Fruit fly (Drosophila melanogaster) whole organism, wandering third instar larva: ENCODE results near the gene DEF8.

Experiments used
- Abd-B ChIP-seq: fragments of >200 bp; optimal IDR thresholded peaks from 2 replicates; lab custom pipeline; 2017; ENCODE audit warnings: missing biosample characterization, missing genetic modification characterization
- CG32264 ChIP-seq: fragments of 200-800 bp; sonication (Bioruptor generic); optimal IDR thresholded peaks from 2 replicates; lab custom pipeline; 2016; ENCODE audit warnings: missing biosample characterization, missing genetic modification characterization
- CG9705 ChIP-seq: fragments of 200-800 bp; sonication (Bioruptor generic); optimal IDR thresholded peaks from 2 replicates; lab custom pipeline; 2018; ENCODE audit warnings: missing biosample characterization, mild to moderate bottlenecking, missing genetic modification characterization
- CrebA ChIP-seq: fragments of 200-800 bp; sonication (Bioruptor generic); optimal IDR thresholded peaks from 2 replicates; lab custom pipeline; 2016; ENCODE audit warnings: missing biosample characterization, mild to moderate bottlenecking, missing genetic modification characterization, borderline replicate concordance
- Dfd ChIP-seq: fragments of >200 bp; optimal IDR thresholded peaks from 2 replicates; lab custom pipeline; 2017; ENCODE audit warnings: missing biosample characterization, missing genetic modification characterization
- Dif ChIP-seq: fragments of 200-275, 200-300 bp; sonication (Bioruptor generic); optimal IDR thresholded peaks from 2 replicates; lab custom pipeline; 2018; ENCODE audit warnings: missing biosample characterization, missing genetic modification characterization; ENCODE audit not compliant: partially characterized antibody
- GATAd ChIP-seq: sonication (Bioruptor generic); optimal IDR thresholded peaks from 2 replicates; lab custom pipeline; 2016; ENCODE audit warnings: missing biosample characterization, missing genetic modification characterization
- HLH106 ChIP-seq: fragments of 200-800 bp; optimal IDR thresholded peaks from 3 replicates; lab custom pipeline; 2019; ENCODE audit warnings: missing biosample characterization, mild to moderate bottlenecking, missing genetic modification characterization, moderate library complexity
- Hnf4 ChIP-seq: fragments of 200-800 bp; sonication (Bioruptor generic); optimal IDR thresholded peaks from 2 replicates; lab custom pipeline; 2016; ENCODE audit warnings: missing biosample characterization, mild to moderate bottlenecking, missing genetic modification characterization
- Hr78 ChIP-seq: fragments of >200 bp; optimal IDR thresholded peaks from 2 replicates; lab custom pipeline; 2017; ENCODE audit warnings: missing biosample characterization, missing genetic modification characterization
- Hr83 ChIP-seq: fragments of 200-300 bp; sonication (Bioruptor generic); optimal IDR thresholded peaks from 2 replicates; lab custom pipeline; 2016; ENCODE audit warnings: missing biosample characterization, mild to moderate bottlenecking, missing genetic modification characterization, moderate library complexity; ENCODE audit not compliant: poor library complexity, severe bottlenecking
- Jra ChIP-seq: sonication (Bioruptor generic); optimal IDR thresholded peaks from 2 replicates; lab custom pipeline; 2016; ENCODE audit warnings: missing biosample characterization, missing genetic modification characterization
- Mio ChIP-seq: sonication (Bioruptor generic); optimal IDR thresholded peaks from 2 replicates; lab custom pipeline; 2016; ENCODE audit warnings: missing biosample characterization, missing genetic modification characterization
- Myc ChIP-seq: fragments of >200 bp; optimal IDR thresholded peaks from 2 replicates; lab custom pipeline; 2017
- N ChIP-seq: fragments of >200 bp; optimal IDR thresholded peaks from 2 replicates; lab custom pipeline; 2018; ENCODE audit warnings: missing biosample characterization, missing external identifiers, missing genetic modification characterization
- OdsH ChIP-seq: fragments of 200-800 bp; sonication (Bioruptor generic); optimal IDR thresholded peaks from 2 replicates; lab custom pipeline; 2016; ENCODE audit warnings: missing biosample characterization, mild to moderate bottlenecking, missing genetic modification characterization
- Rel ChIP-seq, 2 experiments: fragments of 200-800 bp; sonication (Bioruptor generic) in 1 of 2; optimal IDR thresholded peaks; 2 replicates in 1 of 2; 3 replicates in 1 of 2; lab custom pipeline; 2016 to 2019; ENCODE audit warnings: mild to moderate bottlenecking in 2 of 2, missing biosample characterization in 2 of 2, missing genetic modification characterization in 2 of 2, moderate library complexity in 1 of 2
- Sp1 ChIP-seq: fragments of 200-800 bp; sonication (Bioruptor generic); optimal IDR thresholded peaks from 3 replicates; lab custom pipeline; 2019; ENCODE audit warnings: missing biosample characterization, mild to moderate bottlenecking, missing genetic modification characterization, moderate library complexity
- Vsx2 ChIP-seq: fragments of 200-300, 225-300 bp; sonication (Bioruptor generic); optimal IDR thresholded peaks from 2 replicates; lab custom pipeline; 2018; ENCODE audit warnings: missing biosample characterization, missing genetic modification characterization; ENCODE audit not compliant: partially characterized antibody
- br ChIP-seq: fragments of 200-800 bp; sonication (Bioruptor generic); optimal IDR thresholded peaks from 2 replicates; lab custom pipeline; 2016; ENCODE audit warnings: missing biosample characterization, missing genetic modification characterization
- brk ChIP-seq: fragments of 200-800 bp; sonication (Bioruptor generic); optimal IDR thresholded peaks from 2 replicates; lab custom pipeline; 2016; ENCODE audit warnings: missing biosample characterization, mild to moderate bottlenecking, missing genetic modification characterization
- dl ChIP-seq, 2 experiments: fragments of 175-275, 200-275 bp in 1 of 2; fragments of 200-275 bp in 1 of 2; sonication (Bioruptor generic); optimal IDR thresholded peaks; lab custom pipeline; 2018; ENCODE audit warnings: mild to moderate bottlenecking in 2 of 2, missing biosample characterization in 2 of 2, missing genetic modification characterization in 2 of 2, moderate library complexity in 2 of 2; ENCODE audit not compliant: partially characterized antibody in 2 of 2, insufficient read depth in 1 of 2
- dmrt93B ChIP-seq: fragments of 200-800 bp; sonication (Bioruptor generic); optimal IDR thresholded peaks from 2 replicates; lab custom pipeline; 2018; ENCODE audit warnings: missing biosample characterization, mild to moderate bottlenecking, missing genetic modification characterization
- dsf ChIP-seq: sonication (Bioruptor generic); optimal IDR thresholded peaks from 2 replicates; lab custom pipeline; 2016; ENCODE audit warnings: missing biosample characterization, missing genetic modification characterization, borderline replicate concordance
- ey ChIP-seq: fragments of 200-800 bp; sonication (Bioruptor generic); optimal IDR thresholded peaks from 2 replicates; lab custom pipeline; 2016; ENCODE audit warnings: missing biosample characterization, missing genetic modification characterization
- foxo ChIP-seq, 2 experiments: fragments of 200-800 bp; sonication (Bioruptor generic); optimal IDR thresholded peaks; 2 replicates in 1 of 2; 3 replicates in 1 of 2; lab custom pipeline; 2016 to 2017; ENCODE audit warnings: missing biosample characterization in 2 of 2, missing genetic modification characterization in 2 of 2
- fru ChIP-seq: fragments of 200-800 bp; sonication (Bioruptor generic); optimal IDR thresholded peaks from 3 replicates; lab custom pipeline; 2016; ENCODE audit warnings: missing biosample characterization, mild to moderate bottlenecking, missing genetic modification characterization
- h ChIP-seq: fragments of 200-800 bp; sonication (Bioruptor generic); optimal IDR thresholded peaks from 3 replicates; lab custom pipeline; 2016; ENCODE audit warnings: missing biosample characterization, mild to moderate bottlenecking, missing genetic modification characterization
- jim ChIP-seq: fragments of 175-275, 200-325 bp; sonication (Bioruptor generic); optimal IDR thresholded peaks from 2 replicates; lab custom pipeline; 2016; ENCODE audit warnings: missing biosample characterization, mild to moderate bottlenecking, missing genetic modification characterization
- lola ChIP-seq: fragments of >200 bp; optimal IDR thresholded peaks from 2 replicates; lab custom pipeline; 2017; ENCODE audit warnings: missing biosample characterization, missing genetic modification characterization
- pan ChIP-seq: fragments of >200 bp; optimal IDR thresholded peaks from 2 replicates; lab custom pipeline; 2017
- psq ChIP-seq: fragments of 200-800 bp; sonication (Bioruptor generic); optimal IDR thresholded peaks from 3 replicates; lab custom pipeline; 2017; ENCODE audit warnings: missing biosample characterization, mild to moderate bottlenecking, missing genetic modification characterization, moderate library complexity
- rgr ChIP-seq: fragments of 200-800 bp; sonication (Bioruptor generic); optimal IDR thresholded peaks from 3 replicates; lab custom pipeline; 2016; ENCODE audit warnings: missing biosample characterization, mild to moderate bottlenecking, missing genetic modification characterization
- sage ChIP-seq: fragments of 200-800 bp; sonication (Bioruptor generic); optimal IDR thresholded peaks from 2 replicates; lab custom pipeline; 2016; ENCODE audit warnings: missing biosample characterization, mild to moderate bottlenecking, missing genetic modification characterization
- sv ChIP-seq: fragments of 200-800 bp; sonication (Bioruptor generic); optimal IDR thresholded peaks from 3 replicates; lab custom pipeline; 2016; ENCODE audit warnings: missing biosample characterization, missing genetic modification characterization
- tai ChIP-seq: sonication (Bioruptor generic); optimal IDR thresholded peaks from 2 replicates; lab custom pipeline; 2016; ENCODE audit warnings: missing biosample characterization, missing genetic modification characterization
- usp ChIP-seq: fragments of >200 bp; optimal IDR thresholded peaks from 2 replicates; lab custom pipeline; 2017; ENCODE audit warnings: missing biosample characterization, missing genetic modification characterization
- woc ChIP-seq: sonication (Bioruptor generic); optimal IDR thresholded peaks from 2 replicates; lab custom pipeline; 2016; ENCODE audit warnings: missing biosample characterization, mild to moderate bottlenecking, missing genetic modification characterization

The DEF8 gene

dm6 chr3L:12090184-12090897, 41.6 kb upstream of the DEF8 start (continued):
- TF ChIP-seq Jra (no peak), Dif (GFP tag; lab: Kevin White, UChicago) (no peak), Hnf4 (GFP tag; lab: Kevin White, UChicago) (no peak), CG9705 (no peak)

dm6 chr3L:12090898-12091685, 40.9 kb upstream of the DEF8 start:
- TF ChIP-seq CrebA (GFP tag; lab: Kevin White, UChicago) (no peak), h (no peak), lola (GFP tag; lab: Kevin White, UChicago) (no peak), dmrt93B (GFP tag; lab: Kevin White, UChicago) (no peak), Hnf4 (GFP tag; lab: Kevin White, UChicago) (no peak), dl (GFP tag; optimal IDR thresholded peaks at IDR 0.05; lab: Kevin White, UChicago; ENCODE audit: insufficient read depth in 1 of 2, partially characterized antibody in 2 of 2) (no peak), Jra (no peak), OdsH (GFP tag; lab: Kevin White, UChicago) (no peak), foxo (GFP tag; optimal IDR thresholded peaks at IDR 0.05; lab: Kevin White, UChicago) (peak in 1 of 2 experiments; percentile 13), Hr83 (GFP tag; lab: Kevin White, UChicago) (no peak), Dfd (GFP tag; lab: Kevin White, UChicago) (no peak), Mio (GFP tag; lab: Kevin White, UChicago) (no peak), jim (GFP tag; lab: Kevin White, UChicago) (no peak), GATAd (GFP tag; lab: Kevin White, UChicago) (no peak), Sp1 (GFP tag; lab: Kevin White, UChicago) (no peak), rgr (GFP tag; lab: Kevin White, UChicago) (peak; percentile 7), Hr78 (GFP tag; lab: Kevin White, UChicago) (no peak), usp (GFP tag; lab: Kevin White, UChicago) (no peak), br (GFP tag; lab: Kevin White, UChicago) (no peak), Vsx2 (GFP tag; lab: Kevin White, UChicago) (no peak), N (GFP tag; lab: Kevin White, UChicago) (no peak), dsf (GFP tag; lab: Kevin White, UChicago) (no peak), Dif (GFP tag; lab: Kevin White, UChicago) (no peak), psq (GFP tag; lab: Kevin White, UChicago) (no peak), fru (GFP tag; lab: Kevin White, UChicago) (no peak), HLH106 (tag; lab: Kevin White, UChicago) (peak; percentile 38), CG32264 (GFP tag; lab: Kevin White, UChicago) (no peak), CG9705 (no peak), brk (no peak), sage (GFP tag; lab: Kevin White, UChicago) (no peak), Myc (lab: Kevin White, UChicago) (no peak), tai (peak; percentile 39), woc (GFP tag; lab: Kevin White, UChicago) (no peak), Rel (GFP tag; optimal IDR thresholded peaks at IDR 0.05; lab: Kevin White, UChicago) (no peak), Rel (tag; optimal IDR thresholded peaks at IDR 0.05; lab: Kevin White, UChicago) (peak; percentile 44), Abd-B (GFP tag; lab: Kevin White, UChicago) (no peak), pan (lab: Kevin White, UChicago) (no peak), ey (GFP tag; lab: Kevin White, UChicago) (no peak), sv (GFP tag; lab: Kevin White, UChicago) (peak; percentile 56)
